Worm (Caenorhabditis elegans) whole organism, L2 larva: Measurements from ENCODE around the gene clec-162.
A peak's percentile ranks its signal among the peaks of the same experiment; 100 is the strongest.

Experiments
- C34F6.9 ChIP-seq: fragments of 150-350 bp; optimal IDR thresholded peaks from 2 replicates; lab custom pipeline; 2014; ENCODE audit warnings: missing biosample characterization, missing genetic modification characterization
- F13H6.1 ChIP-seq: sonication (generic microtip); optimal IDR thresholded peaks from 2 replicates; lab custom pipeline; 2016; ENCODE audit warnings: missing genetic modification characterization, missing compliant biosample characterization
- R02D3.7 ChIP-seq: fragments of 150-350 bp; optimal IDR thresholded peaks from 2 replicates; lab custom pipeline; 2014; ENCODE audit warnings: missing biosample characterization, missing genetic modification characterization
- Y55F3AM.14 ChIP-seq: fragments of 200-800 bp; sonication (Bioruptor generic); optimal IDR thresholded peaks from 2 replicates; lab custom pipeline; 2018; ENCODE audit warnings: mild to moderate bottlenecking, missing genetic modification characterization, missing compliant biosample characterization
- ZK546.5 ChIP-seq: sonication (generic microtip); optimal IDR thresholded peaks from 2 replicates; lab custom pipeline; 2017; ENCODE audit warnings: missing biosample characterization, missing genetic modification characterization
- alr-1 ChIP-seq: fragments of 150-350 bp; optimal IDR thresholded peaks from 2 replicates; lab custom pipeline; 2014; ENCODE audit warnings: missing biosample characterization, missing genetic modification characterization
- aly-2 ChIP-seq: fragments of 150-350 bp; optimal IDR thresholded peaks from 2 replicates; lab custom pipeline; 2014; ENCODE audit warnings: missing biosample characterization, missing genetic modification characterization
- ama-1 ChIP-seq: fragments of 150-350 bp; optimal IDR thresholded peaks from 2 replicates; lab custom pipeline; 2018; ENCODE audit warnings: inconsistent platforms
- blmp-1 ChIP-seq: sonication (generic microtip); optimal IDR thresholded peaks from 2 replicates; lab custom pipeline; 2017; ENCODE audit warnings: missing genetic modification characterization, mild to moderate bottlenecking, missing compliant biosample characterization, antibody characterized with exemption, moderate library complexity; ENCODE audit not compliant: insufficient read depth
- ceh-16 ChIP-seq: fragments of 150-350 bp; optimal IDR thresholded peaks from 2 replicates; lab custom pipeline; 2014; ENCODE audit warnings: missing biosample characterization, missing genetic modification characterization
- ceh-82 ChIP-seq: fragments of 150-350 bp; optimal IDR thresholded peaks from 2 replicates; lab custom pipeline; 2014; ENCODE audit warnings: missing biosample characterization, missing genetic modification characterization
- crh-2 ChIP-seq: sonication (generic microtip); optimal IDR thresholded peaks from 2 replicates; lab custom pipeline; 2017; ENCODE audit warnings: missing biosample characterization, missing genetic modification characterization
- dmd-4 ChIP-seq: sonication (generic microtip); optimal IDR thresholded peaks from 2 replicates; lab custom pipeline; 2017; ENCODE audit warnings: missing biosample characterization, missing genetic modification characterization
- egl-27 ChIP-seq: sonication (generic microtip); optimal IDR thresholded peaks from 3 replicates; lab custom pipeline; 2017; ENCODE audit warnings: missing biosample characterization, missing genetic modification reagents, missing genetic modification characterization
- elt-1 ChIP-seq: fragments of 150-350 bp; optimal IDR thresholded peaks from 2 replicates; lab custom pipeline; 2014; ENCODE audit warnings: missing biosample characterization, missing genetic modification characterization
- elt-3 ChIP-seq: sonication (generic microtip); optimal IDR thresholded peaks from 2 replicates; lab custom pipeline; 2017; ENCODE audit warnings: missing biosample characterization, missing genetic modification characterization
- fos-1 ChIP-seq: fragments of 150-350 bp; optimal IDR thresholded peaks from 2 replicates; lab custom pipeline; 2014; ENCODE audit warnings: missing biosample characterization, missing genetic modification characterization
- gmeb-1 ChIP-seq: fragments of 150-350 bp; optimal IDR thresholded peaks from 2 replicates; lab custom pipeline; 2014; ENCODE audit warnings: missing biosample characterization, missing genetic modification characterization
- lin-11 ChIP-seq: fragments of 150-350 bp; sonication (generic microtip); optimal IDR thresholded peaks from 2 replicates; lab custom pipeline; 2014; ENCODE audit warnings: missing biosample characterization, missing genetic modification characterization, inconsistent platforms, mixed read lengths
- lin-13 ChIP-seq: fragments of 150-350 bp; optimal IDR thresholded peaks from 2 replicates; lab custom pipeline; 2014; ENCODE audit warnings: missing biosample characterization, missing genetic modification reagents, missing genetic modification characterization
- lin-39 ChIP-seq: fragments of 150-350 bp; optimal IDR thresholded peaks from 2 replicates; lab custom pipeline; 2014; ENCODE audit warnings: missing biosample characterization, missing genetic modification reagents, missing genetic modification characterization
- lsy-2 ChIP-seq, 2 experiments: fragments of 150-350 bp in 1 of 2; sonication (generic microtip) in 1 of 2; optimal IDR thresholded peaks; 2 replicates each; lab custom pipeline; 2014 to 2017; ENCODE audit warnings: missing biosample characterization in 2 of 2, missing genetic modification characterization in 2 of 2
- mab-5 ChIP-seq: fragments of 150-350 bp; optimal IDR thresholded peaks from 2 replicates; lab custom pipeline; 2014; ENCODE audit warnings: missing biosample characterization, missing genetic modification characterization
- mbf-1 ChIP-seq: sonication (generic microtip); optimal IDR thresholded peaks from 2 replicates; lab custom pipeline; 2017; ENCODE audit warnings: missing biosample characterization, missing genetic modification characterization
- mdl-1 ChIP-seq, 2 experiments: fragments of 150-350 bp in 1 of 2; sonication (generic microtip) in 1 of 2; optimal IDR thresholded peaks; 2 replicates each; lab custom pipeline; 2017; ENCODE audit warnings: missing biosample characterization in 2 of 2, missing genetic modification characterization in 2 of 2
- nhr-10 ChIP-seq: sonication (generic microtip); optimal IDR thresholded peaks from 2 replicates; lab custom pipeline; 2017; ENCODE audit warnings: missing biosample characterization, missing genetic modification characterization
- nhr-11 ChIP-seq: fragments of 150-350 bp; optimal IDR thresholded peaks from 2 replicates; lab custom pipeline; 2014; ENCODE audit warnings: missing biosample characterization, missing genetic modification characterization
- nhr-12 ChIP-seq: fragments of 150-350 bp; optimal IDR thresholded peaks from 2 replicates; lab custom pipeline; 2014; ENCODE audit warnings: missing biosample characterization, missing genetic modification characterization
- nhr-129 ChIP-seq: fragments of 150-350 bp; optimal IDR thresholded peaks from 2 replicates; lab custom pipeline; 2014; ENCODE audit warnings: missing biosample characterization, missing genetic modification characterization
- nhr-21 ChIP-seq: fragments of 150-350 bp; optimal IDR thresholded peaks from 2 replicates; lab custom pipeline; 2014; ENCODE audit warnings: missing biosample characterization, missing genetic modification characterization
- nhr-23 ChIP-seq: fragments of 150-350 bp; optimal IDR thresholded peaks from 2 replicates; lab custom pipeline; 2014; ENCODE audit warnings: missing biosample characterization, missing genetic modification reagents, missing genetic modification characterization
- nhr-237 ChIP-seq: fragments of 150-350 bp; optimal IDR thresholded peaks from 2 replicates; lab custom pipeline; 2014; ENCODE audit warnings: missing biosample characterization, missing genetic modification characterization
- nhr-25 ChIP-seq: fragments of 150-350 bp; sonication (generic microtip); optimal IDR thresholded peaks from 3 replicates; lab custom pipeline; 2014; ENCODE audit warnings: missing biosample characterization, missing genetic modification characterization
- nhr-6 ChIP-seq: fragments of 150-350 bp; optimal IDR thresholded peaks from 2 replicates; lab custom pipeline; 2014; ENCODE audit warnings: missing biosample characterization, missing genetic modification characterization
- nhr-77 ChIP-seq: fragments of 150-350 bp; optimal IDR thresholded peaks from 2 replicates; lab custom pipeline; 2014; ENCODE audit warnings: missing biosample characterization, missing genetic modification characterization
- peb-1 ChIP-seq: fragments of 150-350 bp; optimal IDR thresholded peaks from 2 replicates; lab custom pipeline; 2014; ENCODE audit warnings: missing biosample characterization, missing genetic modification characterization
- sem-4 ChIP-seq: fragments of 150-350 bp; optimal IDR thresholded peaks from 2 replicates; lab custom pipeline; 2014; ENCODE audit warnings: missing biosample characterization, missing genetic modification reagents, missing genetic modification characterization
- skn-1 ChIP-seq: sonication (generic microtip); optimal IDR thresholded peaks from 2 replicates; lab custom pipeline; 2017; ENCODE audit warnings: missing biosample characterization, missing genetic modification characterization
- sma-3 ChIP-seq: sonication (generic microtip); optimal IDR thresholded peaks from 2 replicates; lab custom pipeline; 2016; ENCODE audit warnings: missing genetic modification reagents, missing genetic modification characterization, missing compliant biosample characterization
- sma-9 ChIP-seq, 2 experiments: fragments of 150-350 bp in 1 of 2; sonication (generic microtip) in 1 of 2; optimal IDR thresholded peaks; 2 replicates each; lab custom pipeline; 2014 to 2016; ENCODE audit warnings: missing genetic modification characterization in 2 of 2, mild to moderate bottlenecking in 1 of 2, missing biosample characterization in 1 of 2, missing compliant biosample characterization in 1 of 2, missing genetic modification reagents in 1 of 2, moderate library complexity in 1 of 2
- snpc-4 ChIP-seq: fragments of 150-350 bp; optimal IDR thresholded peaks from 2 replicates; lab custom pipeline; 2014; ENCODE audit warnings: missing biosample characterization, missing genetic modification characterization
- unc-39 ChIP-seq: fragments of 150-350 bp; optimal IDR thresholded peaks from 2 replicates; lab custom pipeline; 2014; ENCODE audit warnings: missing biosample characterization, missing genetic modification characterization
- unc-55 ChIP-seq: fragments of 150-350 bp; sonication (generic microtip); optimal IDR thresholded peaks from 3 replicates; lab custom pipeline; 2014; ENCODE audit warnings: missing biosample characterization, missing genetic modification reagents, missing genetic modification characterization
- unc-62 ChIP-seq: fragments of 150-350 bp; optimal IDR thresholded peaks from 2 replicates; lab custom pipeline; 2014; ENCODE audit warnings: missing biosample characterization, missing genetic modification reagents, missing genetic modification characterization
- zag-1 ChIP-seq: fragments of 150-350 bp; optimal IDR thresholded peaks from 2 replicates; lab custom pipeline; 2014; ENCODE audit warnings: missing biosample characterization, missing genetic modification characterization
- ztf-1 ChIP-seq: fragments of 200-800 bp; sonication (Bioruptor generic); conservative IDR thresholded peaks from 2 replicates; pipeline ENCODE4 v1.3.6; 2022; ENCODE audit warnings: missing genetic modification characterization, missing compliant biosample characterization
- ztf-11 ChIP-seq: sonication (generic microtip); optimal IDR thresholded peaks from 2 replicates; lab custom pipeline; 2017; ENCODE audit warnings: missing biosample characterization, missing genetic modification characterization
- ztf-4 ChIP-seq: fragments of 150-350 bp; optimal IDR thresholded peaks from 2 replicates; lab custom pipeline; 2014; ENCODE audit warnings: missing biosample characterization, missing genetic modification characterization

Gene clec-162

DNA sequence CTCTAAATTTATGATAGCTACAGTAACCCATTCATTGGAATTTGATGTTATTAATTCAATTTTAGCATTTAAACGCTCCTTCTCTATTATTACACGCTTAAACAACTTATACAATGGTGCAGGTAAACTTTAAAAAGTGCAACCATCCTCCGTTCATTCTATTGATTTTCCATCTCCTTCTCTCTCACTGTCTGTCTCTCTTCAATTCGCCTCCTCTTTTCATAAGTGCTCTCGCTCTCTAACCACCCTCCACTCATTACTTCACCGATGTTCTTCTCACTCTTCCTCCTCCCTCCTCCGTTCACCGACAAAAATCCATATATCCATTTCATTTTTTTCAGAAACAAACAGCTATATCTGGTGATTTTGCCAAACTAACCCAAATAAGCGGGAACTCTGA lies 41.2 kb upstream of the clec-162 start, which contains the start of gene cbp-1 (continued):
- TF ChIP-seq nhr-77 (tag; lab: Kevin White, UChicago) (no peak), aly-2 (tag; lab: Kevin White, UChicago) (no peak), ceh-16 (tag; lab: Kevin White, UChicago) (no peak), lin-11 (tag; lab: Kevin White, UChicago) (no peak), sma-3 (no peak), ceh-82 (tag; lab: Kevin White, UChicago) (no peak), R02D3.7 (tag; lab: Kevin White, UChicago) (no peak), elt-1 (tag; lab: Kevin White, UChicago) (no peak), ztf-1 (GFP tag; lab: Robert Waterston, UW) (no peak), ztf-11 (no peak), nhr-237 (tag; lab: Kevin White, UChicago) (no peak), nhr-21 (tag; lab: Kevin White, UChicago) (no peak), elt-3 (no peak), unc-62 (no peak), peb-1 (tag; lab: Kevin White, UChicago) (no peak), Y55F3AM.14 (no peak)

DNA sequence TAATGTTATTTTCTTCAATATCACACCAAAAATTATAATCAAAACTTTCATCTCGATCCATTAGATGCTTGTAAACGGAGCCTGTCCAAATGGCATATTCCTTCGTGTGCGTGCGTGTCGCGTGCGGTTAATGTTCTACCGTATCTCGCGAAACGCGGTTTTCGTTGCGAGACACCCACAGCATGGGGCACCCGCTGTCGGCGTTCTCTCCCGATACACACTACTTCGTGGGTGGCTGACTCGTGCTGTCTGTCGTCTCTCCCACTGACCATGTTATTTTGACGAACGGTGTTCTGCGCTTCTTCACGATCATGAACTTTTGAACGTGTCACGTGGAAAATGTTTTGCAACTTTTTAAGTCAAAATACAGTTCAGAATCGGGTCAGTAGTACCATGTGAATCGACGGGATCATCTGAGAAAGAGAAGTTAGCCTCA lies 40.5 kb upstream of the clec-162 start:
- TF ChIP-seq mdl-1 (tag; optimal IDR thresholded peaks at IDR 0.05; lab: Kevin White, UChicago), result peak; percentile 97 to 99
- peak; percentile 98 for TF ChIP-seq nhr-21 (tag; lab: Kevin White, UChicago)
- peak; percentile 71 for TF ChIP-seq nhr-237 (tag; lab: Kevin White, UChicago)
- TF ChIP-seq egl-27, result peak; percentile 96
- TF ChIP-seq nhr-77 (tag; lab: Kevin White, UChicago), result peak; percentile 47
- peak; percentile 59 for TF ChIP-seq R02D3.7 (tag; lab: Kevin White, UChicago)
- peak; percentile 98 for TF ChIP-seq nhr-25 (tag; lab: Kevin White, UChicago)
- peak; percentile 99 for TF ChIP-seq ceh-16 (tag; lab: Kevin White, UChicago)
- TF ChIP-seq C34F6.9, result peak; percentile 100
- TF ChIP-seq nhr-129 (tag; lab: Kevin White, UChicago), result peak; percentile 98
- TF ChIP-seq Y55F3AM.14, result peak; percentile 99
- TF ChIP-seq nhr-23, result no peak
- no peak for TF ChIP-seq dmd-4 (tag; lab: Kevin White, UChicago)
- peak; percentile 94 for TF ChIP-seq nhr-6 (tag; lab: Kevin White, UChicago)
- TF ChIP-seq F13H6.1 (tag; lab: Kevin White, UChicago), result peak; percentile 99
- TF ChIP-seq nhr-10 (tag; lab: Kevin White, UChicago), result peak; percentile 90
- peak; percentile 83 for TF ChIP-seq blmp-1
- TF ChIP-seq mab-5 (tag; lab: Kevin White, UChicago), result peak; percentile 77
- peak; percentile 96 for TF ChIP-seq fos-1
- peak; percentile 96 for TF ChIP-seq unc-55 (GFP tag; lab: Kevin White, UChicago)
- TF ChIP-seq elt-3, result no peak
- peak; percentile 86 for TF ChIP-seq snpc-4 (tag; lab: Kevin White, UChicago)
- no peak for TF ChIP-seq aly-2 (tag; lab: Kevin White, UChicago)
- peak; percentile 100 for TF ChIP-seq sma-3
- peak; percentile 98 for TF ChIP-seq sem-4 (tag; lab: Kevin White, UChicago)
- peak; percentile 21 for TF ChIP-seq peb-1 (tag; lab: Kevin White, UChicago)
- TF ChIP-seq zag-1 (tag; lab: Kevin White, UChicago), result peak; percentile 94
- TF ChIP-seq nhr-12 (tag; lab: Kevin White, UChicago), result peak; percentile 61
- TF ChIP-seq lin-11 (tag; lab: Kevin White, UChicago), result peak; percentile 98
- TF ChIP-seq elt-1 (tag; lab: Kevin White, UChicago), result peak; percentile 57
- peak; percentile 86 for TF ChIP-seq ceh-82 (tag; lab: Kevin White, UChicago)
- peak; percentile 98 for TF ChIP-seq sma-9 (GFP tag; optimal IDR thresholded peaks at IDR 0.05; lab: Kevin White, UChicago)
- TF ChIP-seq sma-9 (tag; optimal IDR thresholded peaks at IDR 0.05; lab: Kevin White, UChicago), result no peak
- TF ChIP-seq crh-2 (tag; lab: Kevin White, UChicago), result peak; percentile 99
- no peak for TF ChIP-seq nhr-11 (tag; lab: Kevin White, UChicago)
- peak; percentile 99 to 100 for TF ChIP-seq lsy-2 (tag; optimal IDR thresholded peaks at IDR 0.05; lab: Kevin White, UChicago)
- TF ChIP-seq lin-39 (tag; lab: Kevin White, UChicago), result no peak
- TF ChIP-seq mbf-1 (tag; lab: Kevin White, UChicago), result no peak
- TF ChIP-seq ztf-4 (tag; lab: Kevin White, UChicago), result peak; percentile 99
- peak; percentile 97 for TF ChIP-seq lin-13 (GFP tag; lab: Kevin White, UChicago)
- TF ChIP-seq ama-1, result peak; percentile 95
- peak; percentile 91 for TF ChIP-seq ZK546.5 (tag; lab: Kevin White, UChicago)
- no peak for TF ChIP-seq ztf-11
- TF ChIP-seq ztf-1 (GFP tag; lab: Robert Waterston, UW), result 0 out of 2 replicates have a peak, but pooled peaks have one; percentile 45
- TF ChIP-seq gmeb-1 (tag; lab: Kevin White, UChicago), result peak; percentile 93
- peak; percentile 41 for TF ChIP-seq skn-1 (tag; lab: Kevin White, UChicago)
- TF ChIP-seq unc-39 (tag; lab: Kevin White, UChicago), result peak; percentile 35
- TF ChIP-seq unc-62, result peak; percentile 83
- TF ChIP-seq alr-1 (tag; lab: Kevin White, UChicago), result no peak
